Worm (Caenorhabditis elegans) whole organism, late embryonic: ENCODE results near the gene Y37A1A.4.

Source experiments
- C08G9.2 ChIP-seq: sonication (generic microtip); optimal IDR thresholded peaks from 2 replicates; lab custom pipeline; 2016; ENCODE audit warnings: mild to moderate bottlenecking, missing genetic modification characterization, moderate library complexity, missing compliant biosample characterization
- Y22D7AL.16 ChIP-seq: sonication (generic microtip); optimal IDR thresholded peaks from 2 replicates; lab custom pipeline; 2016; ENCODE audit warnings: missing genetic modification characterization, missing compliant biosample characterization
- ceh-19 ChIP-seq: fragments of 200-800 bp; sonication (Bioruptor generic); optimal IDR thresholded peaks from 2 replicates; lab custom pipeline; 2018; ENCODE audit warnings: mild to moderate bottlenecking, missing genetic modification characterization, missing compliant biosample characterization
- ceh-48 ChIP-seq: sonication (generic microtip); optimal IDR thresholded peaks from 2 replicates; lab custom pipeline; 2016; ENCODE audit warnings: missing genetic modification characterization, inconsistent platforms, missing compliant biosample characterization
- ceh-6 ChIP-seq: fragments of 200-800 bp; sonication (Bioruptor generic); optimal IDR thresholded peaks from 2 replicates; lab custom pipeline; 2018; ENCODE audit warnings: mild to moderate bottlenecking, missing genetic modification characterization, missing compliant biosample characterization
- elt-2 ChIP-seq: sonication (generic microtip); optimal IDR thresholded peaks from 2 replicates; lab custom pipeline; 2016; ENCODE audit warnings: missing genetic modification reagents, missing genetic modification characterization, missing compliant biosample characterization
- ets-4 ChIP-seq: sonication (generic microtip); optimal IDR thresholded peaks from 2 replicates; lab custom pipeline; 2016; ENCODE audit warnings: missing genetic modification characterization, missing compliant biosample characterization
- fax-1 ChIP-seq: sonication (generic microtip); optimal IDR thresholded peaks from 2 replicates; lab custom pipeline; 2016; ENCODE audit warnings: missing genotype, missing genetic modification characterization, missing compliant biosample characterization
- gmeb-2 ChIP-seq: sonication (generic microtip); optimal IDR thresholded peaks from 2 replicates; lab custom pipeline; 2016; ENCODE audit warnings: missing genetic modification characterization, inconsistent platforms, missing compliant biosample characterization
- nhr-11 ChIP-seq: fragments of 150-350 bp; optimal IDR thresholded peaks from 2 replicates; lab custom pipeline; 2014; ENCODE audit warnings: missing biosample characterization, missing genetic modification characterization
- pqm-1 ChIP-seq: sonication (generic microtip); optimal IDR thresholded peaks from 2 replicates; lab custom pipeline; 2016; ENCODE audit warnings: missing genetic modification characterization, missing compliant biosample characterization
- pros-1 ChIP-seq: fragments of 150-350 bp; optimal IDR thresholded peaks from 2 replicates; lab custom pipeline; 2014; ENCODE audit warnings: missing biosample characterization, missing genetic modification reagents, missing genetic modification characterization
- sox-4 ChIP-seq: sonication (generic microtip); optimal IDR thresholded peaks from 2 replicates; lab custom pipeline; 2017; ENCODE audit warnings: mild to moderate bottlenecking, missing genetic modification characterization, inconsistent platforms, missing compliant biosample characterization
- unc-86 ChIP-seq: sonication (generic microtip); optimal IDR thresholded peaks from 2 replicates; lab custom pipeline; 2016; ENCODE audit warnings: missing genetic modification characterization, missing compliant biosample characterization

ce11 chrIV:13927641-13928040, 6.5 kb upstream of the Y37A1A.4 start:
- TF ChIP-seq pqm-1 (tag; lab: Kevin White, UChicago) = no peak
- no peak for TF ChIP-seq unc-86 (tag; lab: Kevin White, UChicago)
- TF ChIP-seq ceh-19 (GFP tag; lab: Kevin White, UChicago) = no peak
- no peak for TF ChIP-seq nhr-11 (tag; lab: Kevin White, UChicago)
- TF ChIP-seq gmeb-2 (tag; lab: Kevin White, UChicago) = no peak
- TF ChIP-seq sox-4 (tag; lab: Kevin White, UChicago) = no peak
- no peak for TF ChIP-seq pros-1 (tag; lab: Kevin White, UChicago)
- TF ChIP-seq C08G9.2 (tag; lab: Kevin White, UChicago) = no peak
- no peak for TF ChIP-seq ceh-48 (tag; lab: Kevin White, UChicago)
- TF ChIP-seq ets-4 = no peak
- no peak for TF ChIP-seq Y22D7AL.16 (tag; lab: Kevin White, UChicago)
- no peak for TF ChIP-seq elt-2 (tag; lab: Kevin White, UChicago)
- no peak for TF ChIP-seq fax-1 (tag; lab: Kevin White, UChicago)
- no peak for TF ChIP-seq ceh-6 (GFP tag; lab: Kevin White, UChicago)
